Worm (Caenorhabditis elegans) whole organism, midembryonic: ENCODE results near the gene R11D1.2.

Experiments used
- T22C8.4 ChIP-seq: fragments of 200-800 bp; sonication (Bioruptor generic); IDR thresholded peaks from 2 replicates; pipeline ENCODE4 v1.3.6; 2022; ENCODE audit warnings: missing genetic modification characterization, missing compliant biosample characterization
- cog-1 ChIP-seq: sonication (generic microtip); optimal IDR thresholded peaks from 2 replicates; lab custom pipeline; 2016; ENCODE audit warnings: missing genetic modification characterization, missing compliant biosample characterization
- flt-1 ChIP-seq: fragments of 200-800 bp; sonication (Bioruptor generic); IDR thresholded peaks from 2 replicates; pipeline ENCODE4 v1.3.6; 2022; ENCODE audit warnings: missing genetic modification characterization, missing compliant biosample characterization
- klf-2 ChIP-seq: fragments of 200-800 bp; sonication (Bioruptor generic); conservative IDR thresholded peaks from 2 replicates; pipeline ENCODE4 v1.3.6; 2022; ENCODE audit warnings: missing genetic modification reagents, missing genetic modification characterization, missing compliant biosample characterization
- med-1 ChIP-seq: sonication (generic microtip); optimal IDR thresholded peaks from 2 replicates; lab custom pipeline; 2017; ENCODE audit warnings: missing genetic modification characterization, mild to moderate bottlenecking, missing compliant biosample characterization, antibody characterized with exemption, missing genetic modification reagents; ENCODE audit not compliant: insufficient read depth
- ref-1 ChIP-seq: fragments of 200-800 bp; sonication (Bioruptor generic); conservative IDR thresholded peaks from 2 replicates; pipeline ENCODE4 v1.3.6; 2022; ENCODE audit warnings: missing genetic modification reagents, missing genetic modification characterization, missing compliant biosample characterization
- tab-1 ChIP-seq: fragments of 200-800 bp; sonication (Bioruptor generic); IDR thresholded peaks from 2 replicates; pipeline ENCODE4 v1.3.6; 2022; ENCODE audit warnings: missing genetic modification characterization, missing compliant biosample characterization
- ztf-23 ChIP-seq: fragments of 200-800 bp; sonication (Bioruptor generic); IDR thresholded peaks from 2 replicates; pipeline ENCODE4 v1.3.6; 2022; ENCODE audit warnings: missing genetic modification reagents, missing genetic modification characterization, missing compliant biosample characterization
- ztf-29 ChIP-seq: fragments of 200-800 bp; sonication (Bioruptor generic); IDR thresholded peaks from 2 replicates; pipeline ENCODE4 v1.3.6; 2022; ENCODE audit warnings: missing genetic modification reagents, missing genetic modification characterization, missing compliant biosample characterization

- no peak for TF ChIP-seq tab-1 (GFP tag; lab: Robert Waterston, UW)
- no peak for TF ChIP-seq med-1 (GFP tag; lab: Kevin White, UChicago)
- TF ChIP-seq cog-1 (tag; lab: Kevin White, UChicago), result no peak
- no peak for TF ChIP-seq klf-2 (GFP tag; lab: Robert Waterston, UW)
- no peak for TF ChIP-seq flt-1 (GFP tag; lab: Robert Waterston, UW)
- TF ChIP-seq ztf-29 (GFP tag; lab: Robert Waterston, UW), result no peak
- TF ChIP-seq T22C8.4, result no peak
- TF ChIP-seq ztf-23 (GFP tag; lab: Robert Waterston, UW), result no peak
- TF ChIP-seq ref-1 (GFP tag; lab: Robert Waterston, UW), result no peak
Measured at ce11 chrV:12701613-12702012, 6.8 kb upstream of the R11D1.2 start.
